Fruit fly (Drosophila melanogaster): ENCODE results near the gene Idgf2.

dm6 chr2L:16447875-16448412 is 814 bp downstream of the Idgf2 start:
- no peak for TF ChIP-seq Sin3A (optimal IDR thresholded peaks at IDR 0.05)
- no peak for TF ChIP-seq h (optimal IDR thresholded peaks at IDR 0.05)
- no peak for TF ChIP-seq Myc (optimal IDR thresholded peaks at IDR 0.05)

All from Kc167 (cell line).